6 worm cellular contexts compared by ENCODE assay signal in the genomic region with DNA sequence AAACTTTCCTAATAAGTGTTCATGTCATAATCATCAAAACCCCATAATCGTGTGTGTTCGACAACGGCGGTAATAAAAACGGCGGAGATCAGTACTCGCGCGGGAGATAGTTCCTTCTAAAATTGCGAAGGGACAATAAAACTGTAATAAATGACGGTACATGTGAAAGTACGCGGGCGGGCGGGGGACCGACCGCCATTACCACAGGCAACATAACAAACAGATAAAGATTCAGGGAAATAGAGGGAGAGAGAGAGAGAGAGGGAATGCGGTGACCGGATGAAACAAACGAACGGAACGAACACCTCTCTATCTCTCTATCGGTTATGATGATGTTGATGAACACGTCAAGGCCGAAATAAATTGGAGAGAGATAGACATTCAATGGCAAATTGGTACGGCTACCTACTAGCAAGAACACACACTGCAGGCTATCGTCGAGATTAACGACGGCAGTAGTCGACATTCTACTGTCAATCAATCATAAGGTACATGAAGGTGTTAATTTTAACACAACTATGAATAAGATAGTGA.
TF ChIP-seq lines count a peak whose summit lies in the region.

No protein-coding gene starts in this region.

TF ChIP-seq in whole organism, L1 larva, 84 proteins besides CTCF, POLR2A, EP300 and RAD21 (continues in another document):
- no peak for TF ChIP-seq tlp-1 (tag; optimal IDR thresholded peaks at IDR 0.05; lab: Kevin White, UChicago)
- no peak for TF ChIP-seq efl-1 (optimal IDR thresholded peaks at IDR 0.05; lab: Kevin White, UChicago)
- TF ChIP-seq efl-1 (GFP tag; optimal IDR thresholded peaks at IDR 0.05 in 1 of 2; lab: Kevin White, UChicago): peak in 1 of 2 experiments; percentile 24
- TF ChIP-seq nhr-84 (tag; optimal IDR thresholded peaks at IDR 0.05; lab: Kevin White, UChicago): no peak
- no peak for TF ChIP-seq lir-3 (tag; optimal IDR thresholded peaks at IDR 0.05; lab: Kevin White, UChicago; ENCODE audit: poor library complexity)
- no peak for TF ChIP-seq ets-5 (GFP tag; IDR thresholded peaks at IDR 0.05; lab: Robert Waterston, UW)
- peak; percentile 72 for TF ChIP-seq nhr-85 (tag; lab: Kevin White, UChicago)
- peak; percentile 12 for TF ChIP-seq lin-14 (GFP tag; optimal IDR thresholded peaks at IDR 0.05; lab: Kevin White, UChicago)
- TF ChIP-seq hlh-17 (GFP tag; optimal IDR thresholded peaks at IDR 0.05; lab: Kevin White, UChicago; ENCODE audit: borderline replicate concordance): no peak
- no peak for TF ChIP-seq fos-1 (tag; optimal IDR thresholded peaks at IDR 0.05; lab: Kevin White, UChicago)
- no peak for TF ChIP-seq ces-1 (GFP tag; optimal IDR thresholded peaks at IDR 0.05; lab: Kevin White, UChicago)
- peak; percentile 52 for TF ChIP-seq blmp-1 (tag; optimal IDR thresholded peaks at IDR 0.05; lab: Kevin White, UChicago)
- TF ChIP-seq fkh-10 (GFP tag; optimal IDR thresholded peaks at IDR 0.05; lab: Kevin White, UChicago): no peak
- no peak for TF ChIP-seq unc-130 (tag; optimal IDR thresholded peaks at IDR 0.05; lab: Kevin White, UChicago)

TF ChIP-seq in whole organism, L2 larva, 48 proteins besides CTCF, POLR2A, EP300 and RAD21:
- TF ChIP-seq R02D3.7 (tag; optimal IDR thresholded peaks at IDR 0.05; lab: Kevin White, UChicago) (no peak), nhr-25 (tag; optimal IDR thresholded peaks at IDR 0.05; lab: Kevin White, UChicago) (peak; percentile 16), elt-3 (tag; optimal IDR thresholded peaks at IDR 0.05; lab: Kevin White, UChicago) (no peak), ZK546.5 (tag; optimal IDR thresholded peaks at IDR 0.05; lab: Kevin White, UChicago) (no peak), sma-9 (GFP tag; optimal IDR thresholded peaks at IDR 0.05; lab: Kevin White, UChicago) (peak; percentile 25), sma-9 (tag; optimal IDR thresholded peaks at IDR 0.05; lab: Kevin White, UChicago) (no peak)

TF ChIP-seq in whole organism, L3 larva, 47 proteins besides CTCF, POLR2A, EP300 and RAD21:
- TF ChIP-seq lin-39 (tag; optimal IDR thresholded peaks at IDR 0.05; lab: Kevin White, UChicago) (peak; percentile 2), nhr-25 (tag; optimal IDR thresholded peaks at IDR 0.05; lab: Kevin White, UChicago) (peak; percentile 67), nhr-28 (tag; optimal IDR thresholded peaks at IDR 0.05; lab: Kevin White, UChicago) (no peak)

TF ChIP-seq in whole organism, L4 larva, 104 proteins besides CTCF, POLR2A, EP300 and RAD21:
- TF ChIP-seq nhr-25 (tag; optimal IDR thresholded peaks at IDR 0.05; lab: Kevin White, UChicago; ENCODE audit: borderline replicate concordance, insufficient read depth) (peak; percentile 46), unc-62 (GFP tag; optimal IDR thresholded peaks at IDR 0.05 in 1 of 2; lab: Kevin White, UChicago) (peak in 1 of 2 experiments; percentile 98), unc-62 (tag; optimal IDR thresholded peaks at IDR 0.05; lab: Kevin White, UChicago) (no peak), aha-1 (tag; lab: Kevin White, UChicago) (peak; percentile 60), Y105C5A.15 (GFP tag; IDR thresholded peaks at IDR 0.05; lab: Robert Waterston, UW) (no peak), nhr-6 (tag; optimal IDR thresholded peaks at IDR 0.05; lab: Kevin White, UChicago) (no peak)

TF ChIP-seq in whole organism, late embryonic, 69 proteins besides CTCF, POLR2A, EP300 and RAD21:
- TF ChIP-seq rnt-1 (tag; optimal IDR thresholded peaks at IDR 0.05; lab: Kevin White, UChicago) (peak; percentile 53), ref-2 (tag; optimal IDR thresholded peaks at IDR 0.05; lab: Kevin White, UChicago) (peak; percentile 27), ceh-18 (tag; optimal IDR thresholded peaks at IDR 0.05; lab: Kevin White, UChicago) (no peak), ceh-31 (tag; optimal IDR thresholded peaks at IDR 0.05; lab: Kevin White, UChicago) (peak; percentile 18), ceh-22 (tag; optimal IDR thresholded peaks at IDR 0.05; lab: Kevin White, UChicago) (no peak), unc-55 (GFP tag; optimal IDR thresholded peaks at IDR 0.05; lab: Kevin White, UChicago) (peak; percentile 26), syd-9 (tag; optimal IDR thresholded peaks at IDR 0.05; lab: Kevin White, UChicago) (no peak), nfya-1 (tag; optimal IDR thresholded peaks at IDR 0.05; lab: Kevin White, UChicago) (no peak), mec-3 (tag; optimal IDR thresholded peaks at IDR 0.05; lab: Kevin White, UChicago; ENCODE audit: borderline replicate concordance) (no peak), tbx-2 (tag; optimal IDR thresholded peaks at IDR 0.05; lab: Kevin White, UChicago) (peak; percentile 41), ttx-3 (tag; optimal IDR thresholded peaks at IDR 0.05; lab: Kevin White, UChicago) (no peak), zip-5 (tag; optimal IDR thresholded peaks at IDR 0.05; lab: Kevin White, UChicago) (no peak), unc-42 (tag; optimal IDR thresholded peaks at IDR 0.05; lab: Kevin White, UChicago) (no peak)

TF ChIP-seq in whole organism, mixed stage, embryonic, 35 proteins besides CTCF, POLR2A, EP300 and RAD21:
- no peak for TF ChIP-seq mls-2 (tag; optimal IDR thresholded peaks at IDR 0.05; lab: Kevin White, UChicago)
- peak; percentile 91 for TF ChIP-seq ham-2 (GFP tag; optimal IDR thresholded peaks at IDR 0.05; lab: Kevin White, UChicago)
- peak; percentile 65 for TF ChIP-seq elt-1 (tag; optimal IDR thresholded peaks at IDR 0.05; lab: Kevin White, UChicago; ENCODE audit: borderline replicate concordance, insufficient read depth)
- TF ChIP-seq hlh-1 (tag; optimal IDR thresholded peaks at IDR 0.05; lab: Kevin White, UChicago): peak; percentile 24
- peak; percentile 50 for TF ChIP-seq nhr-2 (tag; optimal IDR thresholded peaks at IDR 0.05; lab: Kevin White, UChicago)
- peak; percentile 44 for TF ChIP-seq elt-3 (tag; optimal IDR thresholded peaks at IDR 0.05; lab: Kevin White, UChicago)
- no peak for TF ChIP-seq nhr-76 (tag; optimal IDR thresholded peaks at IDR 0.05; lab: Kevin White, UChicago)
- no peak for TF ChIP-seq unc-120 (tag; optimal IDR thresholded peaks at IDR 0.05; lab: Kevin White, UChicago; ENCODE audit: poor library complexity, severe bottlenecking)
- TF ChIP-seq cnd-1 (tag; optimal IDR thresholded peaks at IDR 0.05; lab: Kevin White, UChicago): no peak
- TF ChIP-seq unc-62 (GFP tag; optimal IDR thresholded peaks at IDR 0.05; lab: Kevin White, UChicago): peak; percentile 78

Comparison
In these comparisons a context has a peak if more than half of its experiments do, and no peak if none do; other contexts are left out.
1. Of the 29 proteins assayed by ChIP-seq in both whole organism, L4 larva and whole organism, L1 larva: peak only in whole organism, L4 larva: aha-1; only in whole organism, L1 larva: none; in both: none; in neither: 27; mixed calls (peak in some experiments, not most) for 1.